Worm (Caenorhabditis elegans) whole organism, early embryonic: ENCODE measurements around the gene smg-3.
"Not testable (repeated sequence)": the region's sequence is repeated elsewhere in the genome, so short reads cannot be mapped to it uniquely, and the experiment has no call there.

Source experiments
- B0310.2 ChIP-seq: sonication (generic microtip); optimal IDR thresholded peaks from 2 replicates; lab custom pipeline; 2016; ENCODE audit warnings: mild to moderate bottlenecking, missing genetic modification characterization, missing compliant biosample characterization
- F13C5.2 ChIP-seq: sonication (generic microtip); optimal IDR thresholded peaks from 2 replicates; lab custom pipeline; 2017; ENCODE audit warnings: mild to moderate bottlenecking, missing genetic modification characterization, inconsistent platforms, missing compliant biosample characterization
- aly-1 ChIP-seq: sonication (generic microtip); optimal IDR thresholded peaks from 2 replicates; lab custom pipeline; 2016; ENCODE audit warnings: missing genetic modification characterization, missing compliant biosample characterization
- ama-1 ChIP-seq: fragments of 150-350 bp; optimal IDR thresholded peaks from 2 replicates; lab custom pipeline; 2014
- ceh-13 ChIP-seq: fragments of 200-800 bp; sonication (Bioruptor generic); optimal IDR thresholded peaks from 2 replicates; lab custom pipeline; 2018; ENCODE audit warnings: mild to moderate bottlenecking, missing genetic modification characterization, missing compliant biosample characterization
- ceh-36 ChIP-seq: sonication (generic microtip); optimal IDR thresholded peaks from 2 replicates; lab custom pipeline; 2016; ENCODE audit warnings: missing genetic modification characterization, inconsistent platforms, missing compliant biosample characterization
- ets-7 ChIP-seq: sonication (generic microtip); optimal IDR thresholded peaks from 2 replicates; lab custom pipeline; 2016; ENCODE audit warnings: missing genotype, missing genetic modification characterization, missing compliant biosample characterization
- flt-1 ChIP-seq: fragments of 200-800 bp; sonication (Bioruptor generic); IDR thresholded peaks from 2 replicates; pipeline ENCODE4 v1.3.6; 2022; ENCODE audit warnings: missing genetic modification characterization, missing compliant biosample characterization
- hmbx-1 ChIP-seq: sonication (generic microtip); optimal IDR thresholded peaks from 2 replicates; lab custom pipeline; 2016; ENCODE audit warnings: mild to moderate bottlenecking, missing genetic modification characterization, missing compliant biosample characterization
- hmg-4 ChIP-seq: fragments of 200-800 bp; sonication (Bioruptor generic); optimal IDR thresholded peaks from 2 replicates; lab custom pipeline; 2018; ENCODE audit warnings: mild to moderate bottlenecking, missing genetic modification characterization, missing compliant biosample characterization
- hnd-1 ChIP-seq: sonication (generic microtip); optimal IDR thresholded peaks from 2 replicates; lab custom pipeline; 2016; ENCODE audit warnings: missing genetic modification characterization, missing compliant biosample characterization
- pes-1 ChIP-seq: fragments of 200-800 bp; sonication (Bioruptor generic); IDR thresholded peaks from 2 replicates; pipeline ENCODE4 v1.3.6; 2022; ENCODE audit warnings: missing genetic modification reagents, missing genetic modification characterization, missing compliant biosample characterization
- scrt-1 ChIP-seq: fragments of 200-800 bp; sonication (Bioruptor generic); IDR thresholded peaks from 2 replicates; pipeline ENCODE4 v1.3.6; 2022; ENCODE audit warnings: missing genetic modification characterization, missing compliant biosample characterization
- sea-1 ChIP-seq: fragments of 200-800 bp; sonication (Bioruptor generic); conservative IDR thresholded peaks from 2 replicates; pipeline ENCODE4 v1.3.6; 2022; ENCODE audit warnings: missing genetic modification characterization, missing compliant biosample characterization
- tbx-11 ChIP-seq: fragments of 200-800 bp; sonication (Bioruptor generic); IDR thresholded peaks from 2 replicates; pipeline ENCODE4 v1.3.6; 2022; ENCODE audit warnings: missing genetic modification characterization, missing compliant biosample characterization
- tbx-37 ChIP-seq: fragments of 200-800 bp; sonication (Bioruptor generic); conservative IDR thresholded peaks from 2 replicates; pipeline ENCODE4 v1.3.6; 2022; ENCODE audit warnings: missing genetic modification reagents, missing genetic modification characterization, missing compliant biosample characterization
- tra-4 ChIP-seq: sonication (generic microtip); optimal IDR thresholded peaks from 2 replicates; lab custom pipeline; 2017; ENCODE audit warnings: missing genetic modification characterization, missing compliant biosample characterization

smg-3 gene

DNA sequence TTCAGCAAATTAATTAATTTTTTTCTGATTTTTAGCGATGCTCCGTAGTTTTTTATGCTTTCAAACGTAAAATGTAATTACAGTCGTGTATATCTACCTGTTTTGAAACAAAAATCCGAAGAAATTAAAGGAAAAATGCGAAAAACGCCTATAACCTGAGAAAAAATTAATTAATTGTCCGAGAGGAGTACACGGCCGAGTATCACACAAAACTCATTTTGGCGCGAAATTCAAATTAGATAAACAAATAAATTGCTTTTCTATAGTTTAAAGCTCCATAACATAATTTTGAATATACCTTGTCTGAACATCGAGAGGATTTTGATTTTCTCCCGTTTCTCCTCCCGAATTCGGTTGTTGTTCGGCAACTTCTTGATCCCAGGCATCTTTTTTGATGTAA is 3.4 kb downstream of the smg-3 start:
- no peak for TF ChIP-seq sea-1 (GFP tag; lab: Robert Waterston, UW)
- no peak for TF ChIP-seq ama-1 (lab: Kevin White, UChicago)
- TF ChIP-seq tra-4 (tag; lab: Kevin White, UChicago): no peak
- TF ChIP-seq B0310.2 (tag; lab: Kevin White, UChicago): no peak
- no peak for TF ChIP-seq hmbx-1 (tag; lab: Kevin White, UChicago)
- TF ChIP-seq scrt-1 (GFP tag; lab: Robert Waterston, UW): no peak
- TF ChIP-seq pes-1 (GFP tag; lab: Robert Waterston, UW): no peak
- TF ChIP-seq hmg-4 (GFP tag; lab: Kevin White, UChicago): no peak
- TF ChIP-seq hnd-1 (tag; lab: Kevin White, UChicago): no peak
- TF ChIP-seq F13C5.2 (tag; lab: Kevin White, UChicago): no peak
- TF ChIP-seq tbx-11 (GFP tag; lab: Robert Waterston, UW): no peak
- no peak for TF ChIP-seq ceh-36 (tag; lab: Kevin White, UChicago)
- no peak for TF ChIP-seq ceh-13 (GFP tag; lab: Kevin White, UChicago)
- TF ChIP-seq tbx-37 (GFP tag; lab: Robert Waterston, UW): no peak
- no peak for TF ChIP-seq aly-1 (tag; lab: Kevin White, UChicago)
- no peak for TF ChIP-seq ets-7 (tag; lab: Kevin White, UChicago)

DNA sequence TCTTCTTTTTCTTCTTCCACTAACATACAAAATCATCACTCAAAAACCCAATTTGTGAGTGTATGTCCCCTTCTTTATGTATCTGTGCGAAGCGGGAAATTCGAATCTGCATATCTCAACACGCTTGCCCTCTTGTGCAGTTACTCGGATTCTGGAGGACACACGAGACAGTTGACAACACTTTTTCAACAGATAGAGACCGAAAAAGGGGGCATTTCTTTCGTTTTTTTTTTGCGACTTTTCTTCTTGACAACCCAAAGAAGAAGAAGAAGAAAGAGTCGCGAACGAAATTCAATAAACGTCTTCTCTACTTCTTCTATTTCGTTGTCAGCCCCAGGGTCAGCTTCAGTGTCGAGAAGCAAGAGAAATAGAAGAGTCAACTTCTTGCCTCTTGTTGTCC is 6.9 kb downstream of the smg-3 start:
- TF ChIP-seq ceh-13 (GFP tag; lab: Kevin White, UChicago) (no peak), tbx-37 (GFP tag; lab: Robert Waterston, UW) (no peak), flt-1 (GFP tag; lab: Robert Waterston, UW) (no peak), hmbx-1 (tag; lab: Kevin White, UChicago) (no peak), tra-4 (tag; lab: Kevin White, UChicago) (no peak), F13C5.2 (tag; lab: Kevin White, UChicago) (no peak), hmg-4 (GFP tag; lab: Kevin White, UChicago) (no peak), B0310.2 (tag; lab: Kevin White, UChicago) (no peak), ets-7 (tag; lab: Kevin White, UChicago) (no peak), tbx-11 (GFP tag; lab: Robert Waterston, UW) (no peak), pes-1 (GFP tag; lab: Robert Waterston, UW) (no peak), sea-1 (GFP tag; lab: Robert Waterston, UW) (no peak), scrt-1 (GFP tag; lab: Robert Waterston, UW) (no peak), ama-1 (lab: Kevin White, UChicago) (no peak), hnd-1 (tag; lab: Kevin White, UChicago) (no peak), aly-1 (tag; lab: Kevin White, UChicago) (no peak), ceh-36 (tag; lab: Kevin White, UChicago) (no peak)

DNA sequence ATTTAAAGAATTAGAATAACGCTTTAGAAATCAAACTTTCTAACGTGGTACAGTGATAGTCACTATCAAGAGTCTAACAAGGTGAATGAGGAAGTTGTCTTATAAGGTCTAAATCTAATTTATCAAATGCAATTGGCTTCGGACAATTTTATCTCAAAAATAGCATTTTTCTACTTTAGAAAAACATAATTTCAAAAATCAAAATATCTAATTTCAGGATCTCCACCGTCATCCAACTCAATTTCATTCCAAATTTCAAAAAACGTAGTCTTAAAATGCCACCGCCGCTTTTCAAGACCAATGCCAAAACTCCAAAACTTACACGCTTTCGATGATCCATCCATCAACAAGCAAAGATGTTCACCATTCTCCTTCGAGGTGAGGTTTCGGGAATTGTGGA is 7.8 kb downstream of the smg-3 start, which contains the start of gene Y73B6BL.270:
Gene Y73B6BL.270, plus strand, starts transcription at position 301 of the 400 bp plus-strand sequence.
- TF ChIP-seq hmg-4 (GFP tag; lab: Kevin White, UChicago) (no peak), F13C5.2 (tag; lab: Kevin White, UChicago) (no peak), tbx-11 (GFP tag; lab: Robert Waterston, UW) (no peak), ceh-36 (tag; lab: Kevin White, UChicago) (no peak), hnd-1 (tag; lab: Kevin White, UChicago) (no peak), scrt-1 (GFP tag; lab: Robert Waterston, UW) (no peak), tra-4 (tag; lab: Kevin White, UChicago) (no peak), ceh-13 (GFP tag; lab: Kevin White, UChicago) (no peak), ama-1 (lab: Kevin White, UChicago) (no peak), B0310.2 (tag; lab: Kevin White, UChicago) (no peak), sea-1 (GFP tag; lab: Robert Waterston, UW) (no peak), pes-1 (GFP tag; lab: Robert Waterston, UW) (no peak), hmbx-1 (tag; lab: Kevin White, UChicago) (no peak), aly-1 (tag; lab: Kevin White, UChicago) (no peak), ets-7 (tag; lab: Kevin White, UChicago) (no peak), tbx-37 (GFP tag; lab: Robert Waterston, UW) (no peak), flt-1 (GFP tag; lab: Robert Waterston, UW) (no peak)

DNA sequence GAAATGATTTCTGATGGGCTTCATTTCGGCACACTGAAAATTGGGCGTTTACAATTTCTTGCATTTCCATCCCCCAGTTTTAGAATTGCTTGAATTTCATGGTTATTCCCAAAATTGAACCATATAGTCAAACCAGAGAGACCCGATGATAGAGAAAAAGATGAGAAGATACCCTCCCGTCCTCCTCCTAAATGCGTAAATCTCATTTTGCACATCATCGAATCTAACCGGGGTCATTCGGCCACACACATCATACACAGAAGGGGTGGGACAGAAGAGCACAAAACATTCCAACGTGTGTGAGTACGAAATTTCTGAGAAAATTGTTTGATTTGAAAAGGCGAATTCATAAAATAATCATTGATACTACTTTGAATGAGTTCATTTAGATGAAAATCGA is 9.3 kb downstream of the smg-3 start:
- no peak for TF ChIP-seq F13C5.2 (tag; lab: Kevin White, UChicago)
- TF ChIP-seq ets-7 (tag; lab: Kevin White, UChicago): no peak
- TF ChIP-seq ceh-13 (GFP tag; lab: Kevin White, UChicago): no peak
- TF ChIP-seq tbx-11 (GFP tag; lab: Robert Waterston, UW): no peak
- no peak for TF ChIP-seq sea-1 (GFP tag; lab: Robert Waterston, UW)
- TF ChIP-seq aly-1 (tag; lab: Kevin White, UChicago): no peak
- TF ChIP-seq tra-4 (tag; lab: Kevin White, UChicago): no peak
- no peak for TF ChIP-seq hmg-4 (GFP tag; lab: Kevin White, UChicago)
- no peak for TF ChIP-seq ama-1 (lab: Kevin White, UChicago)
- TF ChIP-seq pes-1 (GFP tag; lab: Robert Waterston, UW): no peak

DNA sequence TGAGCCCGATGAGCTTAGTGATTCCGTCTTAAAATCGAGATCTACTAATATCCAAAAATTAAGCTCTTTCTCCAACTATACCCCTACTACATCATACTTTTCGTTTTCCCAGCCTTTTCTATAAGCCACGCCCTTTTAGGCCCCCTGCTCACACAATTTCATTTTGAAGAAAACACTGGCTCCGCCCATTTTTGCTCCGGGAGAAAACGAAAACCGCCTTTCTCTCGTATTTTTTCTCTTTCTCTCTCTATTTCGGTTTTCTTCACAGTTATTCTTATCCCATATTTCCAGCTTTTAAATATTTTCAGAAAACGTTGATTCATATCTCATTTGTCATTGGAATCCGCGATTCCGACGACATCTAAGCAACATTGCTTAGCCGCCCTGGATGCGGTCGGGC is 11.2 kb downstream of the smg-3 start, which contains the start of gene Y73B6BL.47:
Gene Y73B6BL.47, plus strand, starts transcription at position 301 of the 400 bp plus-strand sequence.
- TF ChIP-seq ets-7 (tag; lab: Kevin White, UChicago) (no peak), pes-1 (GFP tag; lab: Robert Waterston, UW) (no peak), hmg-4 (GFP tag; lab: Kevin White, UChicago) (no peak), hmbx-1 (tag; lab: Kevin White, UChicago) (no peak), ama-1 (lab: Kevin White, UChicago) (no peak)

DNA sequence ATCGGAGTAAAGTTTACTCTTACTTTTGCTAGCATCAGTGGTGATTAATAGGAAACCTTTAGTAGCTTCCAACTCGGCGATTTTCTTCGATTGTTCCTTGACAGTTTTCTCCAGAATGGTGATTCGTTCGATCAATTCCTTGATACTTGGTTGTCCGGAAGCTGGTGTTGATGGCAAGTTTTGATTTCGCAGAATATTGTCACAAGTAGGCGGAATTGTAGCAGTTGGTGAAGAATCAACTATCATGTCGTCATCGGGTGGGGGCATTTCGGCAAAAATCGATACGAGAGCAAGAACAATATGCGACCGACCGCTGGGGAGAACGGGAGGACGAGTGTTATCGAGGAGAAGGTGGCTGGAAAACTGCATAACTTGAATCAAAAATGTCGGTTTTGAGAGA is 25.7 kb downstream of the smg-3 start, which contains the start of gene Y73B6BL.289:
Gene Y73B6BL.289, plus strand, starts transcription at position 301 of the 400 bp plus-strand sequence.
- not testable (repeated sequence) for TF ChIP-seq F13C5.2 (tag; lab: Kevin White, UChicago); tra-4 (tag; lab: Kevin White, UChicago); scrt-1 (GFP tag; lab: Robert Waterston, UW)
